Worm (Caenorhabditis elegans): Measurements from ENCODE around the gene lgc-20.

DNA sequence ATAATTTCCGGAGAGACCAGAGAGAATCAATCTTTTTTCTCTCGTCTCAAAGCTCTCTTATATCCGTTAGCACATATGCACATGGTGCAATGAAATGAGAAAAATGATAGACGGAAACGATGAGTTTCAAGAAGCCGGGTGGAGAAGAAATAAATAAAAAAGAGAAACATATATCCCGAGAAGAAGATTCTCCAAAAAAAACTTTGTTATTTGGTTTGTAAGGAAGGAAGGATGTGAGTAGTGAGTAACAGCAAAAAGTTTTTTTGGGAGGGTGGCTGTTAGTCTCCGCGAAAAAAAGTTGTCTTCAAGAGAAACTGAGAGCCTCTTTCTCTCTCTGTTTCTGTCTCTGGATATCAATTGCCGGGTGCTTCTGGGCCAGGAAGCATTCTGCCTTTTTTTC lies 26.7 kb downstream of the lgc-20 start:
- TF ChIP-seq ceh-9 (tag; optimal IDR thresholded peaks at IDR 0.05) (no peak), unc-55 (GFP tag; optimal IDR thresholded peaks at IDR 0.05) (no peak), pax-1 (tag; optimal IDR thresholded peaks at IDR 0.05) (no peak), syd-9 (tag; optimal IDR thresholded peaks at IDR 0.05) (no peak), Y22D7AL.16 (tag; optimal IDR thresholded peaks at IDR 0.05) (no peak), lin-11 (tag; optimal IDR thresholded peaks at IDR 0.05) (no peak), che-1 (tag; optimal IDR thresholded peaks at IDR 0.05) (no peak), pqm-1 (tag; optimal IDR thresholded peaks at IDR 0.05) (no peak), odd-2 (tag; optimal IDR thresholded peaks at IDR 0.05) (no peak), ceh-2 (tag; optimal IDR thresholded peaks at IDR 0.05) (no peak)

All from whole organism, late embryonic.